Worm (Caenorhabditis elegans) whole organism, midembryonic: Measurements from ENCODE around the gene T09F5.2.
"Not testable (repeated sequence)": the region's sequence is repeated elsewhere in the genome, so short reads cannot be mapped to it uniquely, and the experiment has no call there.

Experiments used
- T22C8.4 ChIP-seq: fragments of 200-800 bp; sonication (Bioruptor generic); IDR thresholded peaks from 2 replicates; pipeline ENCODE4 v1.3.6; 2022; ENCODE audit warnings: missing genetic modification characterization, missing compliant biosample characterization
- cog-1 ChIP-seq: sonication (generic microtip); optimal IDR thresholded peaks from 2 replicates; lab custom pipeline; 2016; ENCODE audit warnings: missing genetic modification characterization, missing compliant biosample characterization
- flt-1 ChIP-seq: fragments of 200-800 bp; sonication (Bioruptor generic); IDR thresholded peaks from 2 replicates; pipeline ENCODE4 v1.3.6; 2022; ENCODE audit warnings: missing genetic modification characterization, missing compliant biosample characterization
- klf-2 ChIP-seq: fragments of 200-800 bp; sonication (Bioruptor generic); conservative IDR thresholded peaks from 2 replicates; pipeline ENCODE4 v1.3.6; 2022; ENCODE audit warnings: missing genetic modification reagents, missing genetic modification characterization, missing compliant biosample characterization
- med-1 ChIP-seq: sonication (generic microtip); optimal IDR thresholded peaks from 2 replicates; lab custom pipeline; 2017; ENCODE audit warnings: missing genetic modification characterization, mild to moderate bottlenecking, missing compliant biosample characterization, antibody characterized with exemption, missing genetic modification reagents; ENCODE audit not compliant: insufficient read depth
- ref-1 ChIP-seq: fragments of 200-800 bp; sonication (Bioruptor generic); conservative IDR thresholded peaks from 2 replicates; pipeline ENCODE4 v1.3.6; 2022; ENCODE audit warnings: missing genetic modification reagents, missing genetic modification characterization, missing compliant biosample characterization
- tab-1 ChIP-seq: fragments of 200-800 bp; sonication (Bioruptor generic); IDR thresholded peaks from 2 replicates; pipeline ENCODE4 v1.3.6; 2022; ENCODE audit warnings: missing genetic modification characterization, missing compliant biosample characterization
- ztf-23 ChIP-seq: fragments of 200-800 bp; sonication (Bioruptor generic); IDR thresholded peaks from 2 replicates; pipeline ENCODE4 v1.3.6; 2022; ENCODE audit warnings: missing genetic modification reagents, missing genetic modification characterization, missing compliant biosample characterization
- ztf-29 ChIP-seq: fragments of 200-800 bp; sonication (Bioruptor generic); IDR thresholded peaks from 2 replicates; pipeline ENCODE4 v1.3.6; 2022; ENCODE audit warnings: missing genetic modification reagents, missing genetic modification characterization, missing compliant biosample characterization

T09F5.2 gene

ce11 chrV:15150661-15151060, at the start of gene T09F5.2:
Gene T09F5.2, plus strand, starts transcription at chrV:15150961.
- no peak for TF ChIP-seq cog-1 (tag; lab: Kevin White, UChicago)
- TF ChIP-seq T22C8.4 (GFP tag; lab: Robert Waterston, UW): no peak
- TF ChIP-seq ztf-29 (GFP tag; lab: Robert Waterston, UW): no peak
- no peak for TF ChIP-seq ref-1
- TF ChIP-seq ztf-23: no peak
- no peak for TF ChIP-seq med-1
- TF ChIP-seq flt-1 (GFP tag; lab: Robert Waterston, UW): no peak
- TF ChIP-seq tab-1 (GFP tag; lab: Robert Waterston, UW): no peak
- TF ChIP-seq klf-2 (GFP tag; lab: Robert Waterston, UW): no peak

DNA sequence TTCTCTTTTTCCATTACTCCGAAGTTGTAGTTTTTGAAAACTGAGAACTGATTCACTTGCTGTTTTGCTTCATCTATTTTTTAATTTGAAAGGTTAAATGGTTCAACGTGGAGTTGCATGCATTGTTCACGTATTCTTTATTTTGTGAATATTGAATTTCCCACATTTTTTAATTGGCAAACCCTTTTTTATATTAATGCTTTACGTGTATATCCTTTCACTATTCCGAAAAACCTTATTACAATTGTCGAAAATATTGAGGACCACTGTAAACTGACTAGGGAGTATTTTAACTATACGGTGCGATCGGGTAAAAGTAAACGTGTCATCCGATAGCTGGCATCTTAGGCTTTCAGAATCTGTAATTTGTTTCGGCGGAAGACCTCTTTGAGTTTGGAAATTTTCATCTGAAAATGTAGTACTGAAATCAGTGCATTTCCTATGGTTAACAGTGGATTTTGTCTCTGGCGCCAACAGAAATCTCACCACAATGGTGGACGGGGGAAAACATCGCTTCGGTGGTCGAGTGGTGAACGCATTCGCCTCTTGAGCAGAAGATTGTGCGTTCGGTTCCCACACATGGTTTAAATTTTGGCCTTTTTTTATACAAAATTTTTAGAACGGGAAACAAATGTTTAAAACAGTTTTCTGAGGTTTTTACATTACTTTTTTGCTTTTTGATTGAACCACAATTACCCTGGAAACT, 44.7 kb upstream of the T09F5.2 start, which contains the start of gene C01G10.14:
TSS of gene C01G10.14 (minus strand) at position 51 of the 706 bp plus-strand sequence.
- not testable (repeated sequence) for TF ChIP-seq ztf-29, T22C8.4, klf-2 (GFP tag; lab: Robert Waterston, UW)

- TF ChIP-seq med-1 (no peak), flt-1 (GFP tag; lab: Robert Waterston, UW) (no peak), ztf-29 (GFP tag; lab: Robert Waterston, UW) (no peak), ref-1 (no peak)
Measured at ce11 chrV:15109260-15109659, 41.5 kb upstream of the T09F5.2 start, which contains the start of gene Y75B12A.2. Gene Y75B12A.2, plus strand, starts transcription at chrV:15109560.

DNA sequence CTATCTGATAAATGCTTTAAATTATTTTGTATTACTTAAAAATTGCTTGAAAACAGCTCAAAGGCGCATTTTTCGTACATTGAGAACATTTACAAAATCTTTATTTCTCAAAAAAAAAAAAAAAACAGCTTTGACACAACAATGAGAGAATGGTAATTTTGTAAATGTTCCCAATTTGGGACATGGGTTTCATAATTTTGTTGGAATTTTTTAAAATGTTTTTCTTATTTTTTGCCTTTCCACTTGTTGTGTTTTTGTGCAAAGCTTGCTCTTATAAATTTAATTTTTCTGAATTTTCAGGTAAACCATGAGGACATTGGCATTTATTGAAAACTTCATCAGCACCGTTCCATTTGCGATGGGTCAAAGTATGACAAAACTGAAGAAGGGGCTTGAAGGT, 39.1 kb upstream of the T09F5.2 start, which contains the start of gene T01G5.7:
TSS of gene T01G5.7 (plus strand) at position 301 of the 400 bp plus-strand sequence.
- TF ChIP-seq med-1: no peak
- no peak for TF ChIP-seq cog-1 (tag; lab: Kevin White, UChicago)
- TF ChIP-seq klf-2 (GFP tag; lab: Robert Waterston, UW): no peak
- TF ChIP-seq ref-1: no peak
- TF ChIP-seq ztf-23: no peak
- no peak for TF ChIP-seq T22C8.4 (GFP tag; lab: Robert Waterston, UW)

DNA sequence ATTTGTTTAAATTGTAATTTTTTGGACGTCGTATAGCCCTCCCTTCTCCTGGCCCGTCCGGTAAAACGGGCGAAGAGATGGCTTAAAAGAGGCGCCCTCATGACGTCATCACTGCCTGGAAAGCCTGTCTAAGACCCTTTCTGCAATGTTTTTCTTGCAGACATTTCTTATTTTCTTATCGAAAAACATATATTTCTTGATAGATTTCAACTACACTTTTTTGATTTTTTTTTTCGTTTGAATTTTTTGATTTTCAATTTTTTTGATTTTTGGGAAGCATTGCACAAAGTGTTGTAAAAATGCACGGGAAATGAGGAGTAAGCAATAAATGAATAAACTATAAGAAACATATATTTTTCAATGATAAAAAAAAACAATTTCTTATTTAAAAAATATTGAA, 36.8 kb upstream of the T09F5.2 start, which contains the start of gene T01G5.6:
TSS of gene T01G5.6 (minus strand) at position 101 of the 400 bp plus-strand sequence.
- TF ChIP-seq T22C8.4 (GFP tag; lab: Robert Waterston, UW) (no peak), klf-2 (GFP tag; lab: Robert Waterston, UW) (no peak), ztf-23 (no peak), cog-1 (tag; lab: Kevin White, UChicago) (no peak), flt-1 (GFP tag; lab: Robert Waterston, UW) (no peak), tab-1 (GFP tag; lab: Robert Waterston, UW) (no peak), med-1 (no peak), ref-1 (no peak), ztf-29 (GFP tag; lab: Robert Waterston, UW) (no peak)

DNA sequence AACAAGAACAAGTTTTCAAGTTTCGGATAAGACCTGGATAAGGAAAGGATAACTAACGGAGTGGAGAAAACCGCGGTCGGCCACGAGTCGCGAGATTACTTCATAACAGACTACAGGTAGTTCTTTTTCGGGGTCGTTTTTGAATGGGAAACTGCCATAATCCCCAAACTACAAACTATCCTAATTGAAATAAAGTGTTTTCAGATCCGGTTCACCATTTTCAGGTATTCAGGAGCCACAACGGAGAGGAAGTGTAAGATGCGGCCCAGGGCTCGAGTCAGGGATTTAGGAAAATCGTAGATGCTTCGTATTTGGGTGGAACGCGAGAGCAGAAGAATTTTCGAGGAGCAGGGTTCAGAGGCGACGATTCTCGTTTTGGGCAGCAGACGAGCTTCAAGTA, 34.8 kb upstream of the T09F5.2 start, which contains the start of gene T01G5.8:
TSS of gene T01G5.8 (plus strand) at position 301 of the 400 bp plus-strand sequence.
- TF ChIP-seq flt-1 (GFP tag; lab: Robert Waterston, UW); tab-1 (GFP tag; lab: Robert Waterston, UW); ztf-23: not testable (repeated sequence)

DNA sequence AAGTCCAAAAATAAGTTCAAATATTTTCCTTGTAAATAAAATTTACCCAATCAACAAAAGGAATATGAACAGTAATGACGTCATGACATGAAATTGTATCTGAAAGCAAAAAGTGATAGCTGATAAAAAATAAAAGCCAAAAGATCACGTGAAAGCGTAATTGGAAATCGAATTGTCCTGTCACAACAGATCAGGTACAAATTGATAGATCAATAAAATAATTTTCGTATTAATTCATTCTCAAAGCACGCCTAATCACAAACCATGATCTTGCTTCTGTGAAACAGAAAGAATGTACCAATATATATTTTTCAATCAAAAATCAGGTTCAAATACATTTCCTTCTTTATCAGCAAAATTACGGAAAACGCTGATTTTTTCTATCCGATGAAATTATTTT, 31.2 kb upstream of the T09F5.2 start, which contains the start of gene flor-1:
TSS of gene flor-1 (minus strand) at position 101 of the 400 bp plus-strand sequence.
- no peak for TF ChIP-seq ref-1
- no peak for TF ChIP-seq flt-1 (GFP tag; lab: Robert Waterston, UW)
- no peak for TF ChIP-seq ztf-23
- no peak for TF ChIP-seq T22C8.4 (GFP tag; lab: Robert Waterston, UW)
- TF ChIP-seq klf-2 (GFP tag; lab: Robert Waterston, UW): no peak
- TF ChIP-seq tab-1 (GFP tag; lab: Robert Waterston, UW): no peak
- TF ChIP-seq med-1: no peak
- TF ChIP-seq ztf-29 (GFP tag; lab: Robert Waterston, UW): no peak
- TF ChIP-seq cog-1 (tag; lab: Kevin White, UChicago): no peak

- not testable (repeated sequence) for TF ChIP-seq cog-1 (tag; lab: Kevin White, UChicago); med-1; T22C8.4 (GFP tag; lab: Robert Waterston, UW)
Measured at ce11 chrV:15125162-15125561, 25.6 kb upstream of the T09F5.2 start, which contains the start of gene ugt-30. Gene ugt-30, minus strand, starts transcription at chrV:15125262.

- no peak for TF ChIP-seq ref-1
- no peak for TF ChIP-seq T22C8.4 (GFP tag; lab: Robert Waterston, UW)
- TF ChIP-seq tab-1 (GFP tag; lab: Robert Waterston, UW): no peak
- TF ChIP-seq cog-1 (tag; lab: Kevin White, UChicago): no peak
- no peak for TF ChIP-seq ztf-29 (GFP tag; lab: Robert Waterston, UW)
- TF ChIP-seq klf-2 (GFP tag; lab: Robert Waterston, UW): no peak
- no peak for TF ChIP-seq ztf-23
- TF ChIP-seq med-1: no peak
- TF ChIP-seq flt-1 (GFP tag; lab: Robert Waterston, UW): no peak
Measured at ce11 chrV:15127413-15127812, 23.3 kb upstream of the T09F5.2 start, which contains the start of gene srj-27. Gene srj-27, minus strand, starts transcription at chrV:15127513.

DNA sequence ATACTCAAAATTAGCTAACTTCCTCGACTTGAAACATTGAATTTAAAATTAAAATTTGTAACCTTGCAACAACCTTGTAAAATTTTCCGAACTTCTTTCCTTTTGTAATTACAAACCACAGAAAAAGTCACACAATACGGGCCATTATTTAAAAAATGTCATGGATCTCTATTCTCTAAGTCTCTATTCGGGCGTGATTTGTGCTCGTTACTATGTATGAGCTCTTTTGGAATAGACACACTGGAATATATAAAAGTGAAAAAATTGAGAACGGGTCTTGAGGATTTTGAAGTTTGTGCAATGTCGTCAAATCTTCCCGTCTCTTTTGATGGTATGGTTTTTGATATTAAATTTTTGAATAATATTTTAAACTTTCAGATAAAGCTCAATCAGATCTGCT, 22.8 kb upstream of the T09F5.2 start, which contains the start of gene srr-7:
TSS of gene srr-7 (plus strand) at position 301 of the 400 bp plus-strand sequence.
- no peak for TF ChIP-seq med-1
- TF ChIP-seq tab-1 (GFP tag; lab: Robert Waterston, UW): no peak
- no peak for TF ChIP-seq ref-1
- TF ChIP-seq cog-1 (tag; lab: Kevin White, UChicago): no peak
